Worm (Caenorhabditis elegans) whole organism, early embryonic: Measurements from ENCODE around the gene pqn-76.

Source experiments
- B0310.2 ChIP-seq: sonication (generic microtip); optimal IDR thresholded peaks from 2 replicates; lab custom pipeline; 2016; ENCODE audit warnings: mild to moderate bottlenecking, missing genetic modification characterization, missing compliant biosample characterization
- ama-1 ChIP-seq: fragments of 150-350 bp; optimal IDR thresholded peaks from 2 replicates; lab custom pipeline; 2014
- flt-1 ChIP-seq: fragments of 200-800 bp; sonication (Bioruptor generic); IDR thresholded peaks from 2 replicates; pipeline ENCODE4 v1.3.6; 2022; ENCODE audit warnings: missing genetic modification characterization, missing compliant biosample characterization
- pes-1 ChIP-seq: fragments of 200-800 bp; sonication (Bioruptor generic); IDR thresholded peaks from 2 replicates; pipeline ENCODE4 v1.3.6; 2022; ENCODE audit warnings: missing genetic modification reagents, missing genetic modification characterization, missing compliant biosample characterization
- scrt-1 ChIP-seq: fragments of 200-800 bp; sonication (Bioruptor generic); IDR thresholded peaks from 2 replicates; pipeline ENCODE4 v1.3.6; 2022; ENCODE audit warnings: missing genetic modification characterization, missing compliant biosample characterization
- sea-1 ChIP-seq: fragments of 200-800 bp; sonication (Bioruptor generic); conservative IDR thresholded peaks from 2 replicates; pipeline ENCODE4 v1.3.6; 2022; ENCODE audit warnings: missing genetic modification characterization, missing compliant biosample characterization
- tbx-11 ChIP-seq: fragments of 200-800 bp; sonication (Bioruptor generic); IDR thresholded peaks from 2 replicates; pipeline ENCODE4 v1.3.6; 2022; ENCODE audit warnings: missing genetic modification characterization, missing compliant biosample characterization
- tra-4 ChIP-seq: sonication (generic microtip); optimal IDR thresholded peaks from 2 replicates; lab custom pipeline; 2017; ENCODE audit warnings: missing genetic modification characterization, missing compliant biosample characterization

DNA sequence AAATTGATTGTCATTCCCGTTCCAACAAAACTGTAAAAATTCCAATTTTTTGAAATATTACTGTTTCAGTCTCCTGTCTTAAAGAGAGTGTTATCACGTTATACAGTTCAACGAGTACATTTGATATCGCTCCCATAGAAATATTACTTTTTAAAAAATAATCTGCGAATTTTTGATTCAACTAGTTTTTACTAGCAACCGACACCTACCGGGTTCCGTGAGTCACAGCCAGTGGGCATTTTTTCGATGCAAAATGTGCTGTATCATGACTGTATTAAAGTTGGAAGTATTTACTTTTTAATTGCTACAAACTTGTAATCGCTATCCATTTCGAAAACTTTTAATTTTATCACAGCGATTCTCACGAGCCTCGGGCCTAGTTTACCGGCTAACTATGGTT lies 41.5 kb upstream of the pqn-76 start:
- no peak for TF ChIP-seq scrt-1
- TF ChIP-seq pes-1 (GFP tag; lab: Robert Waterston, UW): no peak
- no peak for TF ChIP-seq tra-4 (tag; lab: Kevin White, UChicago)
- no peak for TF ChIP-seq ama-1 (lab: Kevin White, UChicago)
- no peak for TF ChIP-seq tbx-11 (GFP tag; lab: Robert Waterston, UW)
- TF ChIP-seq sea-1 (GFP tag; lab: Robert Waterston, UW): no peak
- TF ChIP-seq flt-1: no peak
- no peak for TF ChIP-seq B0310.2 (tag; lab: Kevin White, UChicago)
